Fruit fly (Drosophila melanogaster) whole organism: ENCODE data around the gene Sys1.

Experiments used
- CG8478 ChIP-seq: fragments of >200 bp; optimal IDR thresholded peaks from 2 replicates; lab custom pipeline; 2018; ENCODE audit warnings: inconsistent platforms
- Dll ChIP-seq: fragments of >200 bp; optimal IDR thresholded peaks from 2 replicates; lab custom pipeline; 2017
- EcR ChIP-seq, 2 experiments: fragments of >200 bp; optimal IDR thresholded peaks; 2 replicates each; lab custom pipeline; 2017; ENCODE audit warnings: missing biosample characterization in 2 of 2, missing genetic modification characterization in 2 of 2, missing genetic modification reagents in 2 of 2
- pan ChIP-seq: fragments of >200 bp; optimal IDR thresholded peaks from 2 replicates; lab custom pipeline; 2017
- psq ChIP-seq: fragments of >200 bp; optimal IDR thresholded peaks from 2 replicates; lab custom pipeline; 2017
- usp ChIP-seq: fragments of >200 bp; optimal IDR thresholded peaks from 2 replicates; lab custom pipeline; 2017; ENCODE audit warnings: missing biosample characterization, missing genetic modification characterization, mixed read lengths

Gene Sys1

dm6 chr3R:8652731-8653130 lies at the start of gene Sys1, which contains the start of gene Dhod:
Sys1 (plus strand) TSS chr3R:8652821.
Dhod (minus strand) TSS chr3R:8652916.
- no peak for TF ChIP-seq EcR (GFP tag; optimal IDR thresholded peaks at IDR 0.05; lab: Kevin White, UChicago)
- no peak for TF ChIP-seq usp
- no peak for TF ChIP-seq CG8478 (lab: Kevin White, UChicago)
- no peak for TF ChIP-seq Dll (lab: Kevin White, UChicago)

DNA sequence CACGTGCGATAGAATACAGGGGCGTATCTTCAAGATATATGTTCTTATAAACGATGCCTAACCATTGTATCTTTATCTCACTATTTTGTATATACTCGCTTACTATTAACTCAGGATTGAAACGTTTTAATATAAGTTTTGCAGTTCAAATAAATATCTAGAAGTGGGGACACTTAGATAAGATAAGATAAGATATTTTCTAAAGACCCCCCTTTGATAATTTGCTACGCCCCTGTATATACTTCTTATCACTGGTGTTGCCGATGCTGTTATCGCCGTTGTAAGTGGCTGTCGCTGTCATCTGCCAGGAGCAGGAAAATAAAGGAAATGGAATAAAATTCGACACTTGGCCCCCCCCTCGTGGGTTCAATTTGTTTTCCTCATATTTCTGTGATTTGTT lies 36.5 kb upstream of the Sys1 start:
- TF ChIP-seq Dll (lab: Kevin White, UChicago), result no peak
- no peak for TF ChIP-seq CG8478 (lab: Kevin White, UChicago)
- no peak for TF ChIP-seq usp
- TF ChIP-seq pan (lab: Kevin White, UChicago), result no peak
- no peak for TF ChIP-seq psq
- TF ChIP-seq EcR (GFP tag; optimal IDR thresholded peaks at IDR 0.05; lab: Kevin White, UChicago), result no peak

dm6 chr3R:8619089-8619488 lies 33.5 kb upstream of the Sys1 start:
- TF ChIP-seq usp, result no peak

DNA sequence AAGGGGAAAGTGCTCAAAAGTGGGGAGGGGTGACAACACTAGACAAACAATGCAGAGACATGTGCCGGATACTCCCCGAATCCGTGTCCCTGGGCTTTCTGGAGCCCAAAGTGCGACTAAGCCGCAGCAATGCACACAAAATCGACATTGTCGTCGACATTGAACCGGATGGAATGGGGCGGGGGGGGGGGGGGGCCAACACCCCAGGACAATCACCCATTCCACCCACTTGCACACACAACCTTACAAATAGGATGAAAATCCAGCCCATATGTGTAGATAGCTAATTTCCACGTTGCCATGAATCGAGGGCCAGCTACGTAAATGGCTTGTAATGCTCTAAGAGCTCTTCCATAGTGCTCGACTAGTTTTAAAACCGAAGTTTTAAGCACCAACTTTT lies 31.9 kb upstream of the Sys1 start:
- TF ChIP-seq Dll (lab: Kevin White, UChicago) (no peak), EcR (GFP tag; optimal IDR thresholded peaks at IDR 0.05; lab: Kevin White, UChicago) (no peak), CG8478 (lab: Kevin White, UChicago) (no peak), pan (lab: Kevin White, UChicago) (no peak), psq (no peak), usp (no peak)

dm6 chr3R:8635778-8636177 lies 16.8 kb upstream of the Sys1 start, which contains the start of gene Or85e:
Or85e (minus strand) TSS chr3R:8635878.
- no peak for TF ChIP-seq pan (lab: Kevin White, UChicago)
- no peak for TF ChIP-seq psq
- no peak for TF ChIP-seq CG8478 (lab: Kevin White, UChicago)
- no peak for TF ChIP-seq Dll (lab: Kevin White, UChicago)
- no peak for TF ChIP-seq EcR (GFP tag; optimal IDR thresholded peaks at IDR 0.05; lab: Kevin White, UChicago)
- no peak for TF ChIP-seq usp

dm6 chr3R:8638629-8639028 lies 14.0 kb upstream of the Sys1 start:
- TF ChIP-seq CG8478 (lab: Kevin White, UChicago), result no peak
- TF ChIP-seq pan (lab: Kevin White, UChicago), result no peak
- TF ChIP-seq usp, result no peak
- TF ChIP-seq psq, result no peak

dm6 chr3R:8642376-8642966 lies 10.2 kb upstream of the Sys1 start:
- no peak for TF ChIP-seq psq
- TF ChIP-seq CG8478 (lab: Kevin White, UChicago), result no peak
- no peak for TF ChIP-seq pan (lab: Kevin White, UChicago)
- no peak for TF ChIP-seq EcR (GFP tag; optimal IDR thresholded peaks at IDR 0.05; lab: Kevin White, UChicago)
- TF ChIP-seq usp, result no peak
- no peak for TF ChIP-seq Dll (lab: Kevin White, UChicago)

DNA sequence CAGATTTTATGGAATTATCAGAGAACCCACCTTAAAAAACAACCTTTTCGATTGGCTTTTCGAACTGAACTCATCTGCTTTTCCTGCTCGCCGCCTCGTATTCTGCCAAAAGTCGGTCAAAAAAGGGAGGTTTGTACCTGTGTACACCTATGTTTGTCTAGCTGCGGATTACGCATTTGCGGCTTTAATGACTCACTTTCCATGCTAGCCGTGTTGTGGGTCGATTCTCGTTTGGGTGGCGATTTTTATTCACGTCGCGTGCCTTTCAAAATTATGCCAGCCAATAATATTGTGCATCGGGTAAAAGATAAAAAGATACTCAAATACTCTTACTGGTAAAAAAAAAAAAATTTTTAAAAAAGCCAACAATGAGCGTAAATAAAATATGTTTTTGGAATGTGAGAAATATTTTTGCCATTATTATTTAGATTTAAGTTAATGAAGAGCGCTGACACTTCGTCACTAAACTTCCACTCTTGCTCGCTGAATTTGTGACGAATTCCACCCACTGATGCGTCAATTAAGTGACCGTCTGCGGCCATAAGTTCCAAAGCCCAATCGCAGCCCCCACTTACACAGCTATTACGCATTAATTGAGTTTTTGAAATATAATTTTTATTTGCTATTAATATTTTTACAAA lies 6.9 kb upstream of the Sys1 start, which contains the start of gene Cyp313b1:
TSS of gene Cyp313b1 (minus strand) at position 71 of the 641 bp plus-strand sequence.
- TF ChIP-seq CG8478 (lab: Kevin White, UChicago), result no peak
- no peak for TF ChIP-seq usp

DNA sequence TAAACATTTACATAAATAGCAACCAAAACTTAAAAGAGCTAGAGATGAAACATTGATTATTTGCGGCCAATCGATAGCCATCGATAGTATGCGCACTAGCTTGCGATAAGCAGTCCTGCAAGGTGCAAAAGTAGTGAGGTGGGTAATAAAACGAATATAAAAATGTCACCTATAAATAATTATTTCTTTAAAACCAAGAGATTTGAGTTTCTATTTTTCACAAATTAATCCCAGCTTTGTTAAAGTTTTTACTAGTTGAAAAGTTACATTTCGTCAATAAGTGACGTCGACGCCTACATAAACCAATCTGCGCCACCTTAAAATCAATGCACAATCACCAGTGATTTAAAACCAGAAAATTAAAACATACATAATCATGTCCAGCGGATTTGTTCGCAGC lies 1.9 kb upstream of the Sys1 start, which contains the start of the genes Mkk4 and SLIRP2:
TSS of gene Mkk4 (minus strand) at position 56 of the 400 bp plus-strand sequence.
TSS of gene SLIRP2 (plus strand) at position 344 of the 400 bp plus-strand sequence.
- TF ChIP-seq Dll (lab: Kevin White, UChicago), result no peak
- TF ChIP-seq usp, result no peak
- no peak for TF ChIP-seq pan (lab: Kevin White, UChicago)
- no peak for TF ChIP-seq CG8478 (lab: Kevin White, UChicago)
- TF ChIP-seq psq, result no peak
- no peak for TF ChIP-seq EcR (GFP tag; optimal IDR thresholded peaks at IDR 0.05; lab: Kevin White, UChicago)

DNA sequence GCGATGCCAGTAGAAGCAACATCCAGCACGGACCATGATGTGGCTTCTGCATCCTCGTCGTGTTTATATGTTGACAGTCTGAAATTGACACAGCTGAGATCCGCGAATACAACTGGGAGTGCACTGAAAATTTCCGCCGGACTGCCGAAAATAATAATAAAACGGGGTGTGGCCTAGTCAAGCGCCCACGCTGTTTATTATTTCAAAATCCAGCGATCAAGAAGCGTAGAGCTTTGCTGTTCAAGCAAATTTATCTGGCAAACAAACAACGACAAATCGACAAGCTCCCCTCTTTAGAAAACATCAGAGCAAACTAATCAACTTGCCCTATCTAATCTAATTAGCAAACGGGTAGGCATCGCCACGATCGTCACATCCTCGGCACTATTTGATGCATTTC lies 1.4 kb downstream of the Sys1 start:
- no peak for TF ChIP-seq Dll (lab: Kevin White, UChicago)
- TF ChIP-seq usp, result no peak
- TF ChIP-seq CG8478 (lab: Kevin White, UChicago), result no peak
- no peak for TF ChIP-seq psq
- TF ChIP-seq pan (lab: Kevin White, UChicago), result no peak
- no peak for TF ChIP-seq EcR (GFP tag; optimal IDR thresholded peaks at IDR 0.05; lab: Kevin White, UChicago)

DNA sequence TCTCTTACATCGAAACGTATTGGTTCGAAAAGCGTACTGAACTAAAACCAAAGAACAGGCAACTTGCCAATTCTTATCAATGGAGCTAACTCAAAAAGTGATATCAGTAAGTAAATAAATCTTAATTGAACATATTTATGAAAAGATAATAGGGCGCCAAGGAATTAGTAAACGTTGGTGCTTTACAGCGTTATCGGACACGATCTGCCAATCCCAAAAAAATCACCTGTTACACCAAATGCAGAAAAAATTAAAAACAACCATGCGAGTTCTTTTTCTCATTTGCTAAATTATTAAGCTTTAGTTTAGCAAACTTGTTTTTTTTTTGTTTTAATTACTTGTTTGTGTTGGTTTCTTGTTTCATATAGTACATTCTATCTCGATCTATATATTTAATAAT lies 2.0 kb downstream of the Sys1 start, which contains the start of gene CG42489:
TSS of gene CG42489 (minus strand) at position 101 of the 400 bp plus-strand sequence.
- TF ChIP-seq CG8478 (lab: Kevin White, UChicago) (no peak), EcR (GFP tag; optimal IDR thresholded peaks at IDR 0.05; lab: Kevin White, UChicago) (no peak), usp (no peak), Dll (lab: Kevin White, UChicago) (no peak), psq (no peak)

- TF ChIP-seq Dll (lab: Kevin White, UChicago), result no peak
- no peak for TF ChIP-seq usp
- TF ChIP-seq psq, result no peak
- TF ChIP-seq pan (lab: Kevin White, UChicago), result no peak
- no peak for TF ChIP-seq EcR (GFP tag; optimal IDR thresholded peaks at IDR 0.05; lab: Kevin White, UChicago)
These were observed 6.1 kb downstream of the Sys1 start for dm6 chr3R:8658688-8659087.
